Fruit fly (Drosophila melanogaster): Measurements from ENCODE around the gene Josd.

Josd gene

dm6 chrX:6224225-6225190, 36.5 kb upstream of the Josd start, which contains the start of gene sqh (continued):
- peak; percentile 90 for TF ChIP-seq Sox100B (GFP tag; optimal IDR thresholded peaks at IDR 0.05)
- TF ChIP-seq CG15514 (GFP tag; optimal IDR thresholded peaks at IDR 0.05): peak; percentile 68
- peak; percentile 77 for TF ChIP-seq CG5953 (GFP tag; IDR thresholded peaks at IDR 0.05)
- peak; percentile 77; the same call in 2 of the 3 replicates for TF ChIP-seq CG6175 (GFP tag; IDR thresholded peaks at IDR 0.05)
- peak; percentile 91 for TF ChIP-seq tgo (GFP tag; IDR thresholded peaks at IDR 0.05)
- peak; percentile 91 for TF ChIP-seq CG11695 (GFP tag; IDR thresholded peaks at IDR 0.05)
- TF ChIP-seq Mes4 (GFP tag; optimal IDR thresholded peaks at IDR 0.05): peak; percentile 3
- peak; percentile 85 for TF ChIP-seq az2 (GFP tag; optimal IDR thresholded peaks at IDR 0.05)
- TF ChIP-seq CG6683 (GFP tag; optimal IDR thresholded peaks at IDR 0.05): peak; percentile 81
- no peak for TF ChIP-seq Neu2 (GFP tag; optimal IDR thresholded peaks at IDR 0.05; ENCODE audit: borderline replicate concordance)
- peak; percentile 84 for TF ChIP-seq CG7357 (GFP tag; IDR thresholded peaks at IDR 0.05)
- peak; percentile 88 for TF ChIP-seq ci (GFP tag; IDR thresholded peaks at IDR 0.05)
- TF ChIP-seq CG8281 (tag; optimal IDR thresholded peaks at IDR 0.05): peak; percentile 79
- TF ChIP-seq CG13287 (GFP tag; IDR thresholded peaks at IDR 0.05; ENCODE audit: partially characterized antibody): peak; percentile 8; the same call in 1 of the 2 replicates
- TF ChIP-seq CG9437 (GFP tag; optimal IDR thresholded peaks at IDR 0.05): peak; percentile 77
- TF ChIP-seq HLH54F (GFP tag; optimal IDR thresholded peaks at IDR 0.05): peak; percentile 56
- TF ChIP-seq Doc3 (GFP tag; IDR thresholded peaks at IDR 0.05; ENCODE audit: partially characterized antibody): no peak
- TF ChIP-seq CG17385 (GFP tag; optimal IDR thresholded peaks at IDR 0.05): peak; percentile 84
- TF ChIP-seq Fer2 (tag; optimal IDR thresholded peaks at IDR 0.05): peak; percentile 78
- TF ChIP-seq run (tag; optimal IDR thresholded peaks at IDR 0.05): peak; percentile 47
- peak; percentile 75 for TF ChIP-seq Lhr (GFP tag; optimal IDR thresholded peaks at IDR 0.05)
- peak; percentile 36 to 49 for TF ChIP-seq Trl (optimal IDR thresholded peaks at IDR 0.05)
- TF ChIP-seq Trl (GFP tag; optimal IDR thresholded peaks at IDR 0.05): peak; percentile 26
- TF ChIP-seq pum (GFP tag; optimal IDR thresholded peaks at IDR 0.05): peak; percentile 35
- peak; percentile 78 for TF ChIP-seq tin (GFP tag; optimal IDR thresholded peaks at IDR 0.05)
- TF ChIP-seq CG5180 (GFP tag; optimal IDR thresholded peaks at IDR 0.05): peak; percentile 73
- TF ChIP-seq Stat92E (GFP tag; optimal IDR thresholded peaks at IDR 0.05): peak in 1 of 3 experiments; percentile 95
- TF ChIP-seq fu2 (GFP tag; optimal IDR thresholded peaks at IDR 0.05): no peak
- peak; percentile 91 for TF ChIP-seq Gug (GFP tag; IDR thresholded peaks at IDR 0.05)
- no peak for TF ChIP-seq vnd (GFP tag; IDR thresholded peaks at IDR 0.05; ENCODE audit: partially characterized antibody)
- peak; percentile 69 for TF ChIP-seq CG10274 (GFP tag; optimal IDR thresholded peaks at IDR 0.05)
- peak; percentile 91 for TF ChIP-seq CG13296 (GFP tag; optimal IDR thresholded peaks at IDR 0.05)
- peak; percentile 87 for TF ChIP-seq CG17328 (GFP tag; IDR thresholded peaks at IDR 0.05)
- TF ChIP-seq CG8765 (GFP tag; IDR thresholded peaks at IDR 0.05): peak; percentile 70; the same call in 1 of the 2 replicates
- TF ChIP-seq H2.0 (GFP tag; IDR thresholded peaks at IDR 0.05): peak; percentile 84
- TF ChIP-seq Hmx (GFP tag; optimal IDR thresholded peaks at IDR 0.05): no peak
- peak; percentile 81; the same call in 1 of the 2 replicates for TF ChIP-seq Taf1 (GFP tag; IDR thresholded peaks at IDR 0.05)
- peak; percentile 59 for TF ChIP-seq CG12155 (GFP tag; optimal IDR thresholded peaks at IDR 0.05)
- TF ChIP-seq CG6272 (GFP tag; IDR thresholded peaks at IDR 0.05): peak; percentile 87
- no peak for TF ChIP-seq hkb (optimal IDR thresholded peaks at IDR 0.05)
- peak; percentile 92; the same call in 1 of the 2 replicates for TF ChIP-seq hkb (GFP tag; IDR thresholded peaks at IDR 0.05)
- peak; percentile 78 for TF ChIP-seq CG15601 (tag; optimal IDR thresholded peaks at IDR 0.05)
- peak; percentile 36 for TF ChIP-seq shn (GFP tag; optimal IDR thresholded peaks at IDR 0.05)
- TF ChIP-seq Side (GFP tag; optimal IDR thresholded peaks at IDR 0.05): no peak
- peak; percentile 26; the same call in 1 of the 2 replicates for TF ChIP-seq dati (GFP tag; IDR thresholded peaks at IDR 0.05)
- TF ChIP-seq dimm (GFP tag; IDR thresholded peaks at IDR 0.05): peak; percentile 62; the same call in 1 of the 2 replicates
- peak; percentile 84 for TF ChIP-seq CG14667 (GFP tag; IDR thresholded peaks at IDR 0.05)
- TF ChIP-seq CG4424 (GFP tag; optimal IDR thresholded peaks at IDR 0.05): peak; percentile 78
